Fruit fly (Drosophila melanogaster): ENCODE results near the gene CG32603.
A peak's percentile ranks its signal among the peaks of the same experiment; 100 is the strongest.

Gene CG32603

DNA sequence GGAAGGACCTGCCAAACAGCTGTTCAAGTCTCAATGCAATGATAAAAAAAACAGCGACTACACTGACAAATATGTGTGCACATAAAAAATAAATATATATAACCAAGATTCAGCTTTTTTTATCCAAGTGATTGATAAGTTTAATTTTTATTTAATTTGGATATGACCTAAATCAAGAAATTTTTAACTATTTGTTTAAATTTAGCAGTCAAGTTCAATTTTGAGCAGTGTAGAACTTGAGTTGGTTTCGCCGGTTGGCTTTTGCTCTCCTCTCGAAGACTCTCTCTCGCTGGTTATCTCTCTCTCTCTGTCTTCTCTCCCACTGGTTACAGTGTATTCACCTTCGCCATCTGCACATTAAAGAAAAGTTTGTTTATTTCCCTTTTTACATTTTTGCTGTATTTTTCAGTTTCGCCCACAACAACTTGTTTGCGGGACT, 33.7 kb downstream of the CG32603 start (continued):
- TF ChIP-seq hbn (GFP tag; IDR thresholded peaks at IDR 0.05; ENCODE audit: partially characterized antibody): no peak
- peak; percentile 85 for TF ChIP-seq CG10267 (tag; optimal IDR thresholded peaks at IDR 0.05)
- TF ChIP-seq CG17612 (GFP tag; IDR thresholded peaks at IDR 0.05): peak; percentile 70
- peak; percentile 59 for TF ChIP-seq CG4328 (GFP tag; optimal IDR thresholded peaks at IDR 0.05)
- peak; percentile 75 for TF ChIP-seq CG12299 (tag; optimal IDR thresholded peaks at IDR 0.05)
- peak; percentile 87 for TF ChIP-seq CG10209 (GFP tag; optimal IDR thresholded peaks at IDR 0.05)
- TF ChIP-seq CG6791 (GFP tag; IDR thresholded peaks at IDR 0.05; ENCODE audit: partially characterized antibody): no peak
- peak; percentile 27 for TF ChIP-seq CG7987 (GFP tag; optimal IDR thresholded peaks at IDR 0.05)
- peak; percentile 91 for TF ChIP-seq CG4424 (GFP tag; optimal IDR thresholded peaks at IDR 0.05)
- TF ChIP-seq kah (GFP tag; optimal IDR thresholded peaks at IDR 0.05): peak; percentile 62
- peak; percentile 83 for TF ChIP-seq CG18619 (GFP tag; optimal IDR thresholded peaks at IDR 0.05)
- TF ChIP-seq Lhr (GFP tag; optimal IDR thresholded peaks at IDR 0.05): peak; percentile 69
- TF ChIP-seq h (optimal IDR thresholded peaks at IDR 0.05): no peak
- TF ChIP-seq CG5180 (GFP tag; optimal IDR thresholded peaks at IDR 0.05): peak; percentile 53
- TF ChIP-seq CG13424 (tag; optimal IDR thresholded peaks at IDR 0.05): peak; percentile 88
- no peak for TF ChIP-seq D (optimal IDR thresholded peaks at IDR 0.05)
- TF ChIP-seq D (GFP tag; optimal IDR thresholded peaks at IDR 0.05): peak; percentile 78
- peak; percentile 50 for TF ChIP-seq CG34376 (GFP tag; optimal IDR thresholded peaks at IDR 0.05)
- TF ChIP-seq aop (GFP tag; IDR thresholded peaks at IDR 0.05): no peak
- TF ChIP-seq Ets97D (GFP tag; optimal IDR thresholded peaks at IDR 0.05): peak; percentile 33
- TF ChIP-seq wdn (GFP tag; IDR thresholded peaks at IDR 0.05): peak; percentile 82
- peak; percentile 91 for TF ChIP-seq CG12391 (tag; optimal IDR thresholded peaks at IDR 0.05)
- peak; percentile 37 for TF ChIP-seq jumu (GFP tag; optimal IDR thresholded peaks at IDR 0.05)
- TF ChIP-seq Hmx (GFP tag; optimal IDR thresholded peaks at IDR 0.05): peak; percentile 26
- no peak for TF ChIP-seq MESR4 (GFP tag; optimal IDR thresholded peaks at IDR 0.05)
- TF ChIP-seq Camta (GFP tag; optimal IDR thresholded peaks at IDR 0.05): peak; percentile 75
- TF ChIP-seq Ada2b (GFP tag; IDR thresholded peaks at IDR 0.05): peak; percentile 93
- TF ChIP-seq rib (GFP tag; IDR thresholded peaks at IDR 0.05): peak; percentile 69
- TF ChIP-seq bbx (GFP tag; IDR thresholded peaks at IDR 0.05; ENCODE audit: partially characterized antibody): no peak
- peak; percentile 80 for TF ChIP-seq CG3407 (GFP tag; optimal IDR thresholded peaks at IDR 0.05)
- peak; percentile 86 for TF ChIP-seq gcm (GFP tag; optimal IDR thresholded peaks at IDR 0.05)
- TF ChIP-seq Max (GFP tag; optimal IDR thresholded peaks at IDR 0.05): peak; percentile 71
- TF ChIP-seq trh (GFP tag; optimal IDR thresholded peaks at IDR 0.05): peak; percentile 85
- no peak for TF ChIP-seq Dp (GFP tag; optimal IDR thresholded peaks at IDR 0.05)
- peak; percentile 85 for TF ChIP-seq B-H1 (GFP tag; IDR thresholded peaks at IDR 0.05)
- peak; percentile 64 for TF ChIP-seq Ravus (GFP tag; IDR thresholded peaks at IDR 0.05)
- peak; percentile 92 for TF ChIP-seq CG7839 (tag; optimal IDR thresholded peaks at IDR 0.05)
- peak; percentile 72 for TF ChIP-seq CG6765 (GFP tag; optimal IDR thresholded peaks at IDR 0.05)
- peak; percentile 28 for TF ChIP-seq Mad (GFP tag; optimal IDR thresholded peaks at IDR 0.05)
- TF ChIP-seq CG14710 (tag; optimal IDR thresholded peaks at IDR 0.05): peak; percentile 87
- peak; percentile 55 for TF ChIP-seq Mes4 (GFP tag; optimal IDR thresholded peaks at IDR 0.05)
- TF ChIP-seq esg (GFP tag; conservative IDR thresholded peaks at IDR 0.05): peak; percentile 78
- TF ChIP-seq HLH3B (GFP tag; IDR thresholded peaks at IDR 0.05): peak; percentile 90
- no peak for TF ChIP-seq Lpt (GFP tag; optimal IDR thresholded peaks at IDR 0.05)
- TF ChIP-seq H15 (GFP tag; IDR thresholded peaks at IDR 0.05): peak; percentile 77
- TF ChIP-seq CG11093 (GFP tag; IDR thresholded peaks at IDR 0.05): peak; percentile 70; the same call in 2 of the 3 replicates
- peak; percentile 61; the same call in 1 of the 2 replicates for TF ChIP-seq bowl (GFP tag; IDR thresholded peaks at IDR 0.05)
- no peak for TF ChIP-seq br (optimal IDR thresholded peaks at IDR 0.05)
- peak; percentile 74 for TF ChIP-seq gsb (GFP tag; IDR thresholded peaks at IDR 0.05)
- peak; percentile 27 for TF ChIP-seq CG12236 (GFP tag; optimal IDR thresholded peaks at IDR 0.05)
- TF ChIP-seq Meics (GFP tag; optimal IDR thresholded peaks at IDR 0.05): peak; percentile 87
- TF ChIP-seq Nf-YA (GFP tag; IDR thresholded peaks at IDR 0.05): peak; percentile 75
